Worm (Caenorhabditis elegans): ENCODE measurements around the gene D2096.7.

DNA sequence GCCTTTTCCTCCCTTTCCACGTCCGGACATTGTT is 43.7 kb downstream of the D2096.7 start, which contains the start of gene his-31:
- TF ChIP-seq him-1 (tag; optimal IDR thresholded peaks at IDR 0.05) (no peak), dao-5 (tag; optimal IDR thresholded peaks at IDR 0.05) (no peak)
